Worm (Caenorhabditis elegans) whole organism, L1 larva: Measurements from ENCODE around the gene cyp-13A3.
A peak's percentile ranks its signal among the peaks of the same experiment; 100 is the strongest.

Experiments
- Y116A8C.19 ChIP-seq: sonication (generic microtip); optimal IDR thresholded peaks from 2 replicates; lab custom pipeline; 2016; ENCODE audit warnings: missing compliant biosample characterization, missing genetic modification characterization, borderline replicate concordance
- ama-1 ChIP-seq: fragments of 150-350 bp; optimal IDR thresholded peaks from 2 replicates; lab custom pipeline; 2014
- blmp-1 ChIP-seq: fragments of 150-350 bp; optimal IDR thresholded peaks from 2 replicates; lab custom pipeline; 2014; ENCODE audit warnings: missing biosample characterization, missing genetic modification characterization
- ceh-63 ChIP-seq: fragments of 200-800 bp; sonication (Bioruptor generic); optimal IDR thresholded peaks from 2 replicates; lab custom pipeline; 2018; ENCODE audit warnings: mild to moderate bottlenecking, missing genetic modification characterization, missing compliant biosample characterization
- ceh-82 ChIP-seq, 3 experiments: fragments of 150-350 bp in 1 of 3; sonication (generic microtip) in 2 of 3; optimal IDR thresholded peaks; 2 replicates each; lab custom pipeline; 2014 to 2017; ENCODE audit warnings: missing biosample characterization in 3 of 3, missing genetic modification characterization in 3 of 3
- ceh-88 ChIP-seq: fragments of 200-800 bp; sonication (Bioruptor generic); IDR thresholded peaks from 2 replicates; pipeline ENCODE4 v1.3.6; 2022; ENCODE audit warnings: missing genetic modification characterization, missing compliant biosample characterization
- dpl-1 ChIP-seq, 3 experiments: fragments of 150-350 bp in 2 of 3; sonication (generic microtip) in 1 of 3; optimal IDR thresholded peaks; 2 replicates each; lab custom pipeline; 2014 to 2017; ENCODE audit warnings: missing biosample characterization in 3 of 3, missing genetic modification characterization in 3 of 3, missing genetic modification reagents in 3 of 3
- dsc-1 ChIP-seq: sonication (generic microtip); optimal IDR thresholded peaks from 2 replicates; lab custom pipeline; 2016; ENCODE audit warnings: mild to moderate bottlenecking, missing genetic modification characterization, missing compliant biosample characterization
- efl-1 ChIP-seq, 4 experiments: fragments of 150-350 bp; optimal IDR thresholded peaks in 3 of 4; peaks in 1 of 4; 1 replicate in 1 of 4; 2 replicates in 3 of 4; lab custom pipeline; 2014; ENCODE audit warnings: missing biosample characterization in 2 of 4, missing genetic modification characterization in 2 of 4, missing genetic modification reagents in 2 of 4
- elt-2 ChIP-seq: sonication (generic microtip); optimal IDR thresholded peaks from 2 replicates; lab custom pipeline; 2016; ENCODE audit warnings: missing genetic modification characterization, mild to moderate bottlenecking, inconsistent platforms, missing compliant biosample characterization, missing genetic modification reagents
- fkh-10 ChIP-seq: sonication (generic microtip); optimal IDR thresholded peaks from 2 replicates; lab custom pipeline; 2017; ENCODE audit warnings: missing biosample characterization, missing genetic modification reagents, missing genetic modification characterization
- fkh-8 ChIP-seq: sonication (generic microtip); optimal IDR thresholded peaks from 2 replicates; lab custom pipeline; 2016; ENCODE audit warnings: mild to moderate bottlenecking, missing genetic modification characterization, missing compliant biosample characterization
- lin-15B ChIP-seq: fragments of 150-350 bp; sonication (generic microtip); optimal IDR thresholded peaks from 3 replicates; lab custom pipeline; 2014; ENCODE audit warnings: missing biosample characterization, missing genetic modification characterization
- lin-35 ChIP-seq, 2 experiments: fragments of 150-350 bp; optimal IDR thresholded peaks; 2 replicates each; lab custom pipeline; 2014; ENCODE audit warnings: missing biosample characterization in 2 of 2, missing genetic modification characterization in 2 of 2, missing genetic modification reagents in 2 of 2
- lin-39 ChIP-seq: fragments of 150-350 bp; optimal IDR thresholded peaks from 2 replicates; lab custom pipeline; 2014; ENCODE audit warnings: missing biosample characterization, missing genetic modification reagents, missing genetic modification characterization
- lir-3 ChIP-seq: sonication (generic microtip); optimal IDR thresholded peaks from 2 replicates; lab custom pipeline; 2016; ENCODE audit warnings: mild to moderate bottlenecking, missing genetic modification characterization, moderate library complexity, missing compliant biosample characterization; ENCODE audit not compliant: poor library complexity
- lsy-2 ChIP-seq, 2 experiments: fragments of 150-350 bp; optimal IDR thresholded peaks; 2 replicates each; lab custom pipeline; 2014; ENCODE audit warnings: missing biosample characterization in 2 of 2, missing genetic modification characterization in 2 of 2
- mab-9 ChIP-seq: fragments of 200-800 bp; sonication (Bioruptor generic); IDR thresholded peaks from 2 replicates; pipeline ENCODE4 v1.3.6; 2022; ENCODE audit warnings: missing genetic modification reagents, missing genetic modification characterization, missing compliant biosample characterization
- mdl-1 ChIP-seq, 2 experiments: fragments of 150-350 bp; optimal IDR thresholded peaks; 2 replicates each; lab custom pipeline; 2014 to 2017; ENCODE audit warnings: missing biosample characterization in 2 of 2, missing genetic modification characterization in 2 of 2, inconsistent platforms in 1 of 2
- mef-2 ChIP-seq: fragments of 150-350 bp; optimal IDR thresholded peaks from 2 replicates; lab custom pipeline; 2014; ENCODE audit warnings: missing biosample characterization, missing genetic modification characterization
- nhr-237 ChIP-seq: fragments of 150-350 bp; optimal IDR thresholded peaks from 2 replicates; lab custom pipeline; 2014; ENCODE audit warnings: missing biosample characterization, missing genetic modification characterization
- nhr-28 ChIP-seq: fragments of 150-350 bp; optimal IDR thresholded peaks from 2 replicates; lab custom pipeline; 2014; ENCODE audit warnings: missing biosample characterization, missing genetic modification characterization
- nhr-47 ChIP-seq: sonication (generic microtip); optimal IDR thresholded peaks from 2 replicates; lab custom pipeline; 2016; ENCODE audit warnings: mild to moderate bottlenecking, missing genetic modification characterization, moderate library complexity, missing compliant biosample characterization
- nhr-71 ChIP-seq: sonication (generic microtip); optimal IDR thresholded peaks from 2 replicates; lab custom pipeline; 2016; ENCODE audit warnings: mild to moderate bottlenecking, missing genetic modification characterization, moderate library complexity, missing compliant biosample characterization
- nhr-85 ChIP-seq: sonication (generic microtip); peaks from one replicate; lab custom pipeline; 2016; ENCODE audit warnings: missing genetic modification characterization, inconsistent platforms, missing compliant biosample characterization
- nhr-90 ChIP-seq: sonication (generic microtip); optimal IDR thresholded peaks from 2 replicates; lab custom pipeline; 2016; ENCODE audit warnings: mild to moderate bottlenecking, missing genetic modification characterization, missing compliant biosample characterization; ENCODE audit not compliant: poor library complexity
- pqm-1 ChIP-seq: sonication (generic microtip); optimal IDR thresholded peaks from 3 replicates; lab custom pipeline; 2017; ENCODE audit warnings: missing biosample characterization, missing genetic modification characterization
- rnt-1 ChIP-seq: sonication (generic microtip); optimal IDR thresholded peaks from 2 replicates; lab custom pipeline; 2016; ENCODE audit warnings: mild to moderate bottlenecking, missing genetic modification characterization, moderate library complexity, missing compliant biosample characterization
- snu-23 ChIP-seq: sonication (generic microtip); optimal IDR thresholded peaks from 2 replicates; lab custom pipeline; 2016; ENCODE audit warnings: missing genetic modification characterization, missing compliant biosample characterization
- sox-4 ChIP-seq: sonication (generic microtip); optimal IDR thresholded peaks from 2 replicates; lab custom pipeline; 2016; ENCODE audit warnings: missing genetic modification characterization, missing compliant biosample characterization
- sptf-1 ChIP-seq: fragments of 150-350 bp; optimal IDR thresholded peaks from 2 replicates; lab custom pipeline; 2014; ENCODE audit warnings: missing biosample characterization, missing genetic modification characterization
- sup-37 ChIP-seq: fragments of 200-800 bp; sonication (Bioruptor generic); optimal IDR thresholded peaks from 2 replicates; lab custom pipeline; 2018; ENCODE audit warnings: mild to moderate bottlenecking, missing genetic modification characterization, missing compliant biosample characterization
- tbx-2 ChIP-seq: sonication (generic microtip); optimal IDR thresholded peaks from 2 replicates; lab custom pipeline; 2016; ENCODE audit warnings: missing genetic modification characterization, missing compliant biosample characterization
- unc-30 ChIP-seq: sonication (generic microtip); optimal IDR thresholded peaks from 2 replicates; lab custom pipeline; 2017; ENCODE audit warnings: missing biosample characterization, missing genetic modification characterization
- unc-62 ChIP-seq: fragments of 150-350 bp; optimal IDR thresholded peaks from 2 replicates; lab custom pipeline; 2014; ENCODE audit warnings: missing biosample characterization, missing genetic modification reagents, missing genetic modification characterization
- unc-98 ChIP-seq: fragments of 200-800 bp; sonication (Bioruptor generic); IDR thresholded peaks from 2 replicates; pipeline ENCODE4 v1.3.6; 2022; ENCODE audit warnings: missing genetic modification characterization, missing compliant biosample characterization
- vab-15 ChIP-seq: sonication (generic microtip); optimal IDR thresholded peaks from 2 replicates; lab custom pipeline; 2017; ENCODE audit warnings: missing genotype, mild to moderate bottlenecking, missing genetic modification characterization, missing compliant biosample characterization
- xbp-1 ChIP-seq: sonication (generic microtip); optimal IDR thresholded peaks from 2 replicates; lab custom pipeline; 2016; ENCODE audit warnings: missing genetic modification characterization, missing compliant biosample characterization
- zip-4 ChIP-seq: fragments of 200-800 bp; sonication (Bioruptor generic); optimal IDR thresholded peaks from 2 replicates; lab custom pipeline; 2018; ENCODE audit warnings: mild to moderate bottlenecking, missing genetic modification characterization, moderate library complexity, missing compliant biosample characterization

The cyp-13A3 gene

ce11 chrII:9769797-9770520 is 23.1 kb downstream of the cyp-13A3 start, which contains the start of gene aqp-10 (continued):
- TF ChIP-seq nhr-90 (tag; lab: Kevin White, UChicago) (peak; percentile 64), unc-30 (tag; lab: Kevin White, UChicago) (no peak), lir-3 (tag; lab: Kevin White, UChicago) (peak; percentile 8), sox-4 (tag; lab: Kevin White, UChicago) (no peak), tbx-2 (tag; lab: Kevin White, UChicago) (peak; percentile 70), lin-15B (tag; lab: Kevin White, UChicago) (no peak), elt-2 (tag; lab: Kevin White, UChicago) (peak; percentile 69), nhr-237 (tag; lab: Kevin White, UChicago) (no peak), nhr-28 (tag; lab: Kevin White, UChicago) (no peak), ceh-82 (tag; optimal IDR thresholded peaks at IDR 0.05; lab: Kevin White, UChicago) (no peak), lin-39 (tag; lab: Kevin White, UChicago) (no peak), nhr-85 (tag; lab: Kevin White, UChicago) (peak; percentile 82), nhr-71 (tag; lab: Kevin White, UChicago) (peak; percentile 68), sptf-1 (tag; lab: Kevin White, UChicago) (no peak), dsc-1 (peak; percentile 15), blmp-1 (peak; percentile 57), lin-35 (GFP tag; optimal IDR thresholded peaks at IDR 0.05; lab: Kevin White, UChicago) (peak; percentile 17 to 79), ceh-88 (GFP tag; lab: Robert Waterston, UW) (no peak), sup-37 (no peak)

DNA sequence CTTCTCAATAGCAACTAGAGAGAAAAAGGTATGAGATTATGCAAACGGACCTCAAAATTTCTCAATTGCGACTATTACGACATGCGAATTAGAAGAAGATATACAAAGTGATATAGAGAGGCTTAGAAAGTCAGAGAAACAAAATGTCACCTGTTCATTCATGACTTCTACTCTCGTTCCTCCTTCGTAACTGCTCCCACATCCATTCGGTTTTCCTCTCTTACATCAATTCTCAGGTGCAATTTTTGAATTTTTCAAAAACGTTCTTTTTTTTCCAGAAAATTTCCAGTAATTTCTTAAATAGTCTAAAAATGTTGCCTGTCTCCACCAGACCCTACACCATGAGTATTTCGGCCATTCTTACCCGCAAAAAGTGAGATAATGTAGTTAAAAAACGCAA is 28.4 kb downstream of the cyp-13A3 start:
- TF ChIP-seq nhr-90 (tag; lab: Kevin White, UChicago) (no peak), pqm-1 (no peak), ceh-88 (GFP tag; lab: Robert Waterston, UW) (no peak), unc-62 (GFP tag; lab: Kevin White, UChicago) (no peak), dpl-1 (GFP tag; optimal IDR thresholded peaks at IDR 0.05; lab: Kevin White, UChicago) (no peak), unc-98 (GFP tag; lab: Robert Waterston, UW) (no peak), efl-1 (optimal IDR thresholded peaks at IDR 0.05; lab: Kevin White, UChicago) (no peak), efl-1 (GFP tag; optimal IDR thresholded peaks at IDR 0.05 in 1 of 2; lab: Kevin White, UChicago) (peak in 1 of 2 experiments; percentile 80)

- TF ChIP-seq zip-4, result no peak
- TF ChIP-seq nhr-47, result no peak
- TF ChIP-seq snu-23, result no peak
- TF ChIP-seq nhr-237 (tag; lab: Kevin White, UChicago), result no peak
- TF ChIP-seq rnt-1 (tag; lab: Kevin White, UChicago), result no peak
- peak; percentile 13 for TF ChIP-seq fkh-8 (tag; lab: Kevin White, UChicago)
- TF ChIP-seq nhr-90 (tag; lab: Kevin White, UChicago), result no peak
- no peak for TF ChIP-seq mdl-1 (tag; optimal IDR thresholded peaks at IDR 0.05; lab: Kevin White, UChicago)
- no peak for TF ChIP-seq Y116A8C.19 (tag; lab: Kevin White, UChicago)
- peak; percentile 49 for TF ChIP-seq xbp-1 (tag; lab: Kevin White, UChicago)
- TF ChIP-seq mab-9 (GFP tag; lab: Robert Waterston, UW), result no peak
- no peak for TF ChIP-seq fkh-10 (GFP tag; lab: Kevin White, UChicago)
- TF ChIP-seq mef-2 (tag; lab: Kevin White, UChicago), result no peak
- TF ChIP-seq nhr-85 (tag; lab: Kevin White, UChicago), result no peak
- no peak for TF ChIP-seq pqm-1
- TF ChIP-seq ceh-63 (GFP tag; lab: Kevin White, UChicago), result no peak
- TF ChIP-seq vab-15, result no peak
- TF ChIP-seq efl-1 (optimal IDR thresholded peaks at IDR 0.05; lab: Kevin White, UChicago), result no peak
- TF ChIP-seq efl-1 (GFP tag; optimal IDR thresholded peaks at IDR 0.05 in 1 of 2; lab: Kevin White, UChicago), result peak in 1 of 2 experiments; percentile 63
- no peak for TF ChIP-seq dsc-1
- TF ChIP-seq lsy-2 (tag; optimal IDR thresholded peaks at IDR 0.05; lab: Kevin White, UChicago), result no peak
- TF ChIP-seq nhr-71 (tag; lab: Kevin White, UChicago), result peak; percentile 1
- TF ChIP-seq lin-15B (tag; lab: Kevin White, UChicago), result no peak
- TF ChIP-seq ama-1 (lab: Kevin White, UChicago), result no peak
Measured at ce11 chrII:9759382-9759781, 33.7 kb downstream of the cyp-13A3 start.
